Fruit fly (Drosophila melanogaster) S2 (cell line): ENCODE measurements around the gene Mst84B.

Experiments used
- CG8478 ChIP-seq: fragments of >200 bp; optimal IDR thresholded peaks from 2 replicates; lab custom pipeline; 2018
- CTCF ChIP-seq, 2 experiments: fragments of >200 bp; optimal IDR thresholded peaks; 2 replicates each; lab custom pipeline; 2018

DNA sequence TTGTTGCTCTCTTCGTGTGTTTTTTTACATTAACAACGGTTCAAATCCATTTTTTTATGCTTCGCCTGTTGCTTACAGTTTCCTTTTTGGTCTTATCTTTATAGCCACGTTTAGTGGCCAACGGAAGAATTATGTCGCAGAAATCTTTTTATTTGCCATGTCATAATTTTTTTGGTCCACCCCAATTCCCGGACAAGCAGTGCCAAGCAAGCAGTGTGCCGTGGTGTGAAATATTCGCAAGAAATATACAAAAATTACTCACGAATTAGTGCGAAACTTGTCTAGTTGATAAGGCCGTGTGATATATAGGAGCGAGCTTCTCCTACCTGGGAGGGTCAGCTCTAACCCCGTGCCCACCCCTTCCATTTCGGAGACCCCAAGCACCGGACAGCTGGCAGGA, 21.1 kb upstream of the Mst84B start:
- TF ChIP-seq CG8478 (lab: Kevin White, UChicago) (no peak), CTCF (optimal IDR thresholded peaks at IDR 0.05; lab: Kevin White, UChicago) (no peak)
